Worm (Caenorhabditis elegans) whole organism, L4 larva: Measurements from ENCODE around the gene Y37A1B.7.

Experiments used
- F10B5.3 ChIP-seq: sonication (generic microtip); optimal IDR thresholded peaks from 2 replicates; lab custom pipeline; 2016; ENCODE audit warnings: mild to moderate bottlenecking, missing genetic modification characterization, missing compliant biosample characterization
- F44E2.7 ChIP-seq: fragments of 200-800 bp; sonication (Bioruptor generic); IDR thresholded peaks from 2 replicates; pipeline ENCODE4 v2.1.2; 2022; ENCODE audit warnings: missing genetic modification characterization, missing compliant biosample characterization
- Y48G9A.11 ChIP-seq: fragments of 200-800 bp; sonication (Bioruptor generic); IDR thresholded peaks from 2 replicates; pipeline ENCODE4 v1.3.6; 2022; ENCODE audit warnings: missing genetic modification reagents, missing genetic modification characterization, missing compliant biosample characterization
- aly-2 ChIP-seq: sonication (generic microtip); optimal IDR thresholded peaks from 2 replicates; lab custom pipeline; 2018; ENCODE audit warnings: missing biosample characterization, missing genetic modification characterization
- ama-1 ChIP-seq: fragments of 150-350 bp; optimal IDR thresholded peaks from 2 replicates; lab custom pipeline; 2014; ENCODE audit warnings: inconsistent platforms, mixed read lengths
- attf-4 ChIP-seq: sonication (generic microtip); optimal IDR thresholded peaks from 3 replicates; lab custom pipeline; 2017; ENCODE audit warnings: missing biosample characterization, missing genetic modification characterization
- ceh-28 ChIP-seq: fragments of 150-350 bp; optimal IDR thresholded peaks from 2 replicates; lab custom pipeline; 2014; ENCODE audit warnings: missing biosample characterization, missing genetic modification reagents, missing genetic modification characterization
- ceh-32 ChIP-seq: sonication (generic microtip); optimal IDR thresholded peaks from 2 replicates; lab custom pipeline; 2016; ENCODE audit warnings: mild to moderate bottlenecking, missing genetic modification characterization, missing compliant biosample characterization; ENCODE audit not compliant: poor library complexity
- ceh-44 ChIP-seq: fragments of 200-800 bp; sonication (Bioruptor generic); IDR thresholded peaks from 2 replicates; pipeline ENCODE4 v1.3.6; 2022; ENCODE audit warnings: missing genetic modification reagents, missing genetic modification characterization, missing compliant biosample characterization
- ceh-62 ChIP-seq: sonication (generic microtip); optimal IDR thresholded peaks from 2 replicates; lab custom pipeline; 2017; ENCODE audit warnings: missing biosample characterization, missing genetic modification characterization
- ces-1 ChIP-seq: fragments of 150-350 bp; sonication (generic microtip); optimal IDR thresholded peaks from 4 replicates; lab custom pipeline; 2014; ENCODE audit warnings: missing biosample characterization, missing genetic modification reagents, missing genetic modification characterization
- cey-2 ChIP-seq: sonication (generic microtip); optimal IDR thresholded peaks from 3 replicates; lab custom pipeline; 2017; ENCODE audit warnings: missing genetic modification characterization, mild to moderate bottlenecking, missing compliant biosample characterization, antibody characterized with exemption, borderline replicate concordance; ENCODE audit not compliant: insufficient read depth
- daf-19 ChIP-seq: fragments of 200-800 bp; sonication (Bioruptor generic); conservative IDR thresholded peaks from 2 replicates; pipeline ENCODE4 v1.3.6; 2022; ENCODE audit warnings: missing genetic modification characterization, missing compliant biosample characterization
- dmd-9 ChIP-seq: fragments of 200-800 bp; sonication (Bioruptor generic); IDR thresholded peaks from 2 replicates; pipeline ENCODE4 v1.3.6; 2022; ENCODE audit warnings: missing genetic modification reagents, missing genetic modification characterization, missing compliant biosample characterization
- dpl-1 ChIP-seq: fragments of 150-350 bp; optimal IDR thresholded peaks from 2 replicates; lab custom pipeline; 2014; ENCODE audit warnings: missing biosample characterization, missing genetic modification reagents, missing genetic modification characterization
- egl-27 ChIP-seq: sonication (generic microtip); optimal IDR thresholded peaks from 3 replicates; lab custom pipeline; 2017; ENCODE audit warnings: missing biosample characterization, missing genetic modification reagents, missing genetic modification characterization
- fos-1 ChIP-seq: fragments of 150-350 bp; optimal IDR thresholded peaks from 2 replicates; lab custom pipeline; 2014; ENCODE audit warnings: missing biosample characterization, missing genetic modification characterization
- gei-8 ChIP-seq: fragments of 200-800 bp; sonication (Bioruptor generic); optimal IDR thresholded peaks from 2 replicates; lab custom pipeline; 2018; ENCODE audit warnings: mild to moderate bottlenecking, missing genetic modification characterization, missing compliant biosample characterization
- hlh-11 ChIP-seq: fragments of 200-800 bp; sonication (Bioruptor generic); optimal IDR thresholded peaks from 2 replicates; lab custom pipeline; 2018; ENCODE audit warnings: mild to moderate bottlenecking, missing genetic modification characterization, missing compliant biosample characterization
- hlh-30 ChIP-seq: sonication (generic microtip); optimal IDR thresholded peaks from 2 replicates; lab custom pipeline; 2017; ENCODE audit warnings: antibody characterized with exemption, mild to moderate bottlenecking, missing genetic modification characterization, missing compliant biosample characterization; ENCODE audit not compliant: insufficient read depth
- hmg-1.1 ChIP-seq: fragments of 200-800 bp; sonication (Bioruptor generic); IDR thresholded peaks from 2 replicates; pipeline ENCODE4 v1.3.6; 2022; ENCODE audit warnings: missing genetic modification reagents, missing genetic modification characterization, missing compliant biosample characterization
- lim-7 ChIP-seq: fragments of 200-800 bp; sonication (Bioruptor generic); IDR thresholded peaks from 2 replicates; pipeline ENCODE4 v1.3.6; 2022; ENCODE audit warnings: missing genetic modification characterization, missing compliant biosample characterization
- lin-13 ChIP-seq: fragments of 150-350 bp; optimal IDR thresholded peaks from 2 replicates; lab custom pipeline; 2014; ENCODE audit warnings: missing biosample characterization, missing genetic modification reagents, missing genetic modification characterization
- lin-15B ChIP-seq: fragments of 150-350 bp; sonication (generic microtip); optimal IDR thresholded peaks from 3 replicates; lab custom pipeline; 2014; ENCODE audit warnings: missing biosample characterization, missing genetic modification characterization
- lin-29 ChIP-seq: fragments of 200-800 bp; sonication (Bioruptor generic); IDR thresholded peaks from 2 replicates; pipeline ENCODE4 v1.3.6; 2022; ENCODE audit warnings: missing genetic modification reagents, missing genetic modification characterization, missing compliant biosample characterization
- lin-38 ChIP-seq: fragments of 200-800 bp; sonication (Bioruptor generic); IDR thresholded peaks from 2 replicates; pipeline ENCODE4 v1.3.6; 2022; ENCODE audit warnings: missing genetic modification reagents, missing genetic modification characterization, missing compliant biosample characterization
- lin-39 ChIP-seq: fragments of 150-350 bp; optimal IDR thresholded peaks from 2 replicates; lab custom pipeline; 2014; ENCODE audit warnings: missing biosample characterization, missing genetic modification reagents, missing genetic modification characterization
- lir-3 ChIP-seq: sonication (generic microtip); optimal IDR thresholded peaks from 2 replicates; lab custom pipeline; 2016; ENCODE audit warnings: mild to moderate bottlenecking, missing genetic modification characterization, missing compliant biosample characterization
- lsy-2 ChIP-seq, 2 experiments: fragments of 150-350 bp in 1 of 2; sonication (generic microtip) in 1 of 2; optimal IDR thresholded peaks; 2 replicates each; lab custom pipeline; 2014 to 2017; ENCODE audit warnings: missing biosample characterization in 2 of 2, missing genetic modification characterization in 2 of 2
- madf-9 ChIP-seq: fragments of 200-800 bp; sonication (Bioruptor generic); conservative IDR thresholded peaks from 2 replicates; pipeline ENCODE4 v1.3.6; 2022; ENCODE audit warnings: missing genetic modification reagents, missing genetic modification characterization, missing compliant biosample characterization
- mdt-29 ChIP-seq: fragments of 200-800 bp; sonication (Bioruptor generic); IDR thresholded peaks from 2 replicates; pipeline ENCODE4 v1.3.6; 2022; ENCODE audit warnings: missing genetic modification reagents, missing genetic modification characterization, missing compliant biosample characterization
- mes-2 ChIP-seq: sonication (generic microtip); optimal IDR thresholded peaks from 2 replicates; lab custom pipeline; 2016; ENCODE audit warnings: missing genotype, mild to moderate bottlenecking, missing genetic modification characterization, missing compliant biosample characterization; ENCODE audit not compliant: poor library complexity, severe bottlenecking
- nhr-10 ChIP-seq: fragments of 150-350 bp; optimal IDR thresholded peaks from 2 replicates; lab custom pipeline; 2014; ENCODE audit warnings: missing biosample characterization, missing genetic modification characterization
- nhr-102 ChIP-seq: sonication (generic microtip); optimal IDR thresholded peaks from 2 replicates; lab custom pipeline; 2016; ENCODE audit warnings: mild to moderate bottlenecking, missing genetic modification characterization, moderate library complexity, missing compliant biosample characterization
- nhr-11 ChIP-seq: fragments of 150-350 bp; optimal IDR thresholded peaks from 2 replicates; lab custom pipeline; 2014; ENCODE audit warnings: missing biosample characterization, missing genetic modification characterization
- nhr-28 ChIP-seq: fragments of 150-350 bp; optimal IDR thresholded peaks from 2 replicates; lab custom pipeline; 2014; ENCODE audit warnings: missing biosample characterization, missing genetic modification characterization
- nhr-48 ChIP-seq: sonication (generic microtip); optimal IDR thresholded peaks from 2 replicates; lab custom pipeline; 2016; ENCODE audit warnings: mild to moderate bottlenecking, missing genetic modification characterization, missing compliant biosample characterization
- nhr-6 ChIP-seq: fragments of 150-350 bp; optimal IDR thresholded peaks from 2 replicates; lab custom pipeline; 2014; ENCODE audit warnings: missing biosample characterization, missing genetic modification characterization
- pha-4 ChIP-seq, 2 experiments: fragments of 150-350 bp in 1 of 2; fragments of 200-800 bp in 1 of 2; sonication (Bioruptor generic) in 1 of 2; IDR thresholded peaks in 1 of 2; optimal IDR thresholded peaks in 1 of 2; 2 replicates each; pipeline versions ENCODE4 v1.3.6 to Lab custom; 2014 to 2022; ENCODE audit warnings: missing genetic modification characterization in 2 of 2, missing genetic modification reagents in 2 of 2, missing biosample characterization in 1 of 2, missing compliant biosample characterization in 1 of 2
- sdz-12 ChIP-seq: fragments of 200-800 bp; sonication (Bioruptor generic); optimal IDR thresholded peaks from 2 replicates; lab custom pipeline; 2018; ENCODE audit warnings: mild to moderate bottlenecking, missing genetic modification characterization, missing compliant biosample characterization
- set-16 ChIP-seq: fragments of 200-800 bp; sonication (Bioruptor generic); IDR thresholded peaks from 2 replicates; pipeline ENCODE4 v1.3.6; 2022; ENCODE audit warnings: missing genetic modification reagents, missing genetic modification characterization, missing compliant biosample characterization
- skn-1 ChIP-seq: fragments of 150-350 bp; optimal IDR thresholded peaks from 2 replicates; lab custom pipeline; 2014; ENCODE audit warnings: missing biosample characterization, missing genetic modification characterization
- spr-1 ChIP-seq: sonication (generic microtip); optimal IDR thresholded peaks from 2 replicates; lab custom pipeline; 2016; ENCODE audit warnings: mild to moderate bottlenecking, missing genetic modification characterization, missing compliant biosample characterization
- spr-3 ChIP-seq: fragments of 200-800 bp; sonication (Bioruptor generic); optimal IDR thresholded peaks from 2 replicates; lab custom pipeline; 2018; ENCODE audit warnings: mild to moderate bottlenecking, missing genetic modification characterization, missing compliant biosample characterization
- tag-97 ChIP-seq: fragments of 200-800 bp; sonication (Bioruptor generic); IDR thresholded peaks from 2 replicates; pipeline ENCODE4 v1.3.6; 2022; ENCODE audit warnings: missing genetic modification characterization, missing compliant biosample characterization
- tra-1 ChIP-seq: fragments of 200-800 bp; sonication (Bioruptor generic); IDR thresholded peaks from 2 replicates; pipeline ENCODE4 v1.3.6; 2022; ENCODE audit warnings: missing genetic modification reagents, missing genetic modification characterization, missing compliant biosample characterization
- unc-39 ChIP-seq: sonication (generic microtip); optimal IDR thresholded peaks from 2 replicates; lab custom pipeline; 2017; ENCODE audit warnings: missing biosample characterization, missing genetic modification characterization
- vab-7 ChIP-seq: fragments of 200-800 bp; sonication (Bioruptor generic); IDR thresholded peaks from 2 replicates; pipeline ENCODE4 v1.3.6; 2022; ENCODE audit warnings: missing genetic modification reagents, missing genetic modification characterization, missing compliant biosample characterization
- zip-2 ChIP-seq: fragments of 150-350 bp; optimal IDR thresholded peaks from 2 replicates; lab custom pipeline; 2014; ENCODE audit warnings: missing biosample characterization, missing genetic modification characterization

Y37A1B.7 gene

DNA sequence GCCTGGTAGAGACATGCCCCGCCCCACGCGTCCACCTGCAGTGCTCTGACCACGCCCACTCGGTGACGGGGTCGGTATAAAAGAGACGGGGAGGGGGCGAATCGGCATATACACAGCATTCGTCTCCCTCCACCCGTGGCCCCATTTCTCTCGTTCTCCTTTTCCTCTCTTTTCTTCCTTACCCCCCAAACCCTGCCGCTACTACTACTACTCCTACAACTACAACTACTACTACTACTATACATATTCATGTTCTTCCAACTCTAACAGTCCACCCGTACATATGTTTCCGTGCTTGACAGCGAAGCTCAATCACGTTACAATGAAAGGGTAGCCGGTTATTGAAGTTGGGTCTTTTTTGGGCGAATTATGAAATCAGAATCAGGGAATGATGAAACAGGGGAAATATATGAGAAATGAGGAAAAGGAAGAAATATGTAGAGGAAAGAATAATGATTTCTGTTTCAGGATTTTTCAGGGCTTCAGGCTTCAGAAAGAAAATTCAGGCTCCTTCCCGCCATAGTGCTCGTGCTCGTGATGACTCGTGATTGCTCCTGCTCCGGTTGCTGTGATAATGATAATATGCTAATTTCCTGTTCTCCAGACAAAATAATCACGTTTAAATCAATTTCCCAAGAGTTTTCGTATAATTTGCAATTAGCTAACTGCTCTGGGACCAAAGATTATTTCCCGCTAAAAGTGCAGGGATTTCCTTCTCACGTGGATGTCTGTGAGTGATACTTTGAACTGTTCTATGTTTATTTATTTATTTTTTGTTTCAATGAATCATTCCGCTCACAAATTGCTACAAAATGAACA lies 9.6 kb downstream of the Y37A1B.7 start (continued):
- no peak for TF ChIP-seq aly-2 (tag; lab: Kevin White, UChicago)
- no peak for TF ChIP-seq fos-1 (tag; lab: Kevin White, UChicago)
- TF ChIP-seq tra-1 (GFP tag; lab: Robert Waterston, UW) = no peak
- TF ChIP-seq attf-4 = peak; percentile 13
- TF ChIP-seq Y48G9A.11 (GFP tag; lab: Robert Waterston, UW) = no peak
- peak; percentile 19 for TF ChIP-seq dpl-1 (GFP tag; lab: Kevin White, UChicago)
- TF ChIP-seq lsy-2 (tag; optimal IDR thresholded peaks at IDR 0.05; lab: Kevin White, UChicago) = peak; percentile 57 to 84
- no peak; the same call in 1 of the 2 replicates for TF ChIP-seq set-16 (GFP tag; lab: Robert Waterston, UW)
- peak; percentile 94 for TF ChIP-seq nhr-102 (tag; lab: Kevin White, UChicago)
- TF ChIP-seq vab-7 (GFP tag; lab: Robert Waterston, UW) = 0 out of 2 replicates have a peak, but pooled peaks have one; percentile 8
- TF ChIP-seq lin-39 (tag; lab: Kevin White, UChicago) = peak; percentile 49
- TF ChIP-seq spr-1 (tag; lab: Kevin White, UChicago) = peak; percentile 82
- peak; percentile 78 for TF ChIP-seq F10B5.3 (tag; lab: Kevin White, UChicago)
- peak; percentile 68 for TF ChIP-seq nhr-10
- TF ChIP-seq ceh-32 = peak; percentile 14
- TF ChIP-seq lir-3 (tag; lab: Kevin White, UChicago) = peak; percentile 24
- no peak for TF ChIP-seq F44E2.7
- TF ChIP-seq nhr-11 = peak; percentile 85
- peak; percentile 63 for TF ChIP-seq zip-2 (tag; lab: Kevin White, UChicago)
- TF ChIP-seq madf-9 = peak; percentile 89
- peak; percentile 99 for TF ChIP-seq ama-1 (lab: Kevin White, UChicago)
- TF ChIP-seq hlh-11 (tag; lab: Kevin White, UChicago) = peak; percentile 90
- TF ChIP-seq skn-1 (tag; lab: Kevin White, UChicago) = peak; percentile 18
- peak; percentile 75 for TF ChIP-seq pha-4 (GFP tag; IDR thresholded peaks at IDR 0.05; lab: Robert Waterston, UW)
- TF ChIP-seq pha-4 (tag; optimal IDR thresholded peaks at IDR 0.05; lab: Kevin White, UChicago) = peak; percentile 77
- TF ChIP-seq hlh-30 = peak; percentile 82
- peak; percentile 83 for TF ChIP-seq sdz-12
- no peak for TF ChIP-seq unc-39 (tag; lab: Kevin White, UChicago)
- peak; percentile 72; the same call in 1 of the 2 replicates for TF ChIP-seq mdt-29 (GFP tag; lab: Robert Waterston, UW)
- TF ChIP-seq lin-13 (GFP tag; lab: Kevin White, UChicago) = peak; percentile 47
- no peak for TF ChIP-seq ceh-28 (tag; lab: Kevin White, UChicago)
- peak; percentile 70 for TF ChIP-seq nhr-48 (tag; lab: Kevin White, UChicago)
- TF ChIP-seq egl-27 (tag; lab: Kevin White, UChicago) = no peak
- no peak; the same call in 1 of the 2 replicates for TF ChIP-seq lin-29 (GFP tag; lab: Robert Waterston, UW)
- peak; percentile 13; the same call in 1 of the 2 replicates for TF ChIP-seq lin-38 (GFP tag; lab: Robert Waterston, UW)
- TF ChIP-seq tag-97 (GFP tag; lab: Robert Waterston, UW) = peak; percentile 67; the same call in 1 of the 2 replicates
- no peak for TF ChIP-seq ceh-44
- TF ChIP-seq lin-15B (tag; lab: Kevin White, UChicago) = no peak
- TF ChIP-seq daf-19 = peak; percentile 83
- no peak for TF ChIP-seq mes-2 (tag; lab: Kevin White, UChicago)
- TF ChIP-seq spr-3 (GFP tag; lab: Kevin White, UChicago) = peak; percentile 63
- no peak for TF ChIP-seq gei-8 (GFP tag; lab: Kevin White, UChicago)
- no peak for TF ChIP-seq ceh-62
- peak; percentile 89 for TF ChIP-seq nhr-6
- peak; percentile 5; the same call in 1 of the 2 replicates for TF ChIP-seq dmd-9 (GFP tag; lab: Robert Waterston, UW)
- TF ChIP-seq cey-2 (tag; lab: Kevin White, UChicago) = peak; percentile 76
- TF ChIP-seq hmg-1.1 (GFP tag; lab: Robert Waterston, UW) = peak; percentile 6
- peak; percentile 74 for TF ChIP-seq nhr-28 (tag; lab: Kevin White, UChicago)
- peak; percentile 60; the same call in 1 of the 2 replicates for TF ChIP-seq lim-7
- peak; percentile 67 for TF ChIP-seq ces-1
